Worm (Caenorhabditis elegans) whole organism, mixed stage, embryonic: ENCODE results near the gene rilp-1.

ENCODE experiments used
- lsy-2 ChIP-seq: fragments of 150-350 bp; optimal IDR thresholded peaks from 2 replicates; lab custom pipeline; 2014; ENCODE audit warnings: missing biosample characterization, missing genetic modification characterization
- mls-2 ChIP-seq: sonication (generic microtip); optimal IDR thresholded peaks from 2 replicates; lab custom pipeline; 2016; ENCODE audit warnings: mild to moderate bottlenecking, missing genetic modification characterization, moderate library complexity, missing compliant biosample characterization
- nhr-12 ChIP-seq: fragments of 150-350 bp; optimal IDR thresholded peaks from 2 replicates; lab custom pipeline; 2014; ENCODE audit warnings: missing biosample characterization, missing genetic modification characterization
- sptf-1 ChIP-seq: sonication (generic microtip); optimal IDR thresholded peaks from 2 replicates; lab custom pipeline; 2017; ENCODE audit warnings: mild to moderate bottlenecking, missing genetic modification characterization, moderate library complexity, missing compliant biosample characterization
- unc-39 ChIP-seq: fragments of 150-350 bp; optimal IDR thresholded peaks from 2 replicates; lab custom pipeline; 2014; ENCODE audit warnings: missing biosample characterization, missing genetic modification characterization

DNA sequence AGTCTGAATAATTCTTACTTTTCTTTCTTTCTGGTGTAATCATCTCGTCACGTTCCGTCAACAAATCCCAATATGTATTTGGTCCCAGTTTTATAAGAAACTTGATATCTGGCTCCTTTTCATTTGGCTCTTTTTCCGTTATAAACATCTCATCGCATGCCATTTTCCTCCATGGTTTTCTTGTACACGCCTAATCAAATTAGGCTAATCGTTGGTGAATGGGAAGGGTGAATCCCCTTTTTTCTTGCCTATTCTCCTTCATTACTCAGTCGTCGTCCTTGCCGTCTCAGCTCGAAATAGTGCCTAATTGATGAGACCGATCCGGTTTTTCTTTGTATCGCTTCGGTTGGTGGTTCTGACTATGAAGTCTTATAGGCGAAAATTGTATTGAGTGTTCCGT, 1.8 kb upstream of the rilp-1 start:
- no peak for TF ChIP-seq mls-2 (tag; lab: Kevin White, UChicago)
- TF ChIP-seq unc-39 (tag; lab: Kevin White, UChicago): no peak
- TF ChIP-seq nhr-12 (tag; lab: Kevin White, UChicago): no peak
- no peak for TF ChIP-seq sptf-1 (tag; lab: Kevin White, UChicago)
- TF ChIP-seq lsy-2: no peak
